Fruit fly (Drosophila melanogaster) whole organism, embryonic: ENCODE data around the gene cni.

Source experiments
- Atf6 ChIP-seq: fragments of 200-800 bp; sonication (Bioruptor generic); IDR thresholded peaks from 2 replicates; pipeline ENCODE4 v1.3.6; 2022; ENCODE audit warnings: missing biosample characterization, missing genetic modification characterization
- CG1024 ChIP-seq: fragments of 200-800 bp; sonication (Bioruptor generic); IDR thresholded peaks from 2 replicates; pipeline ENCODE4 v1.3.6; 2022; ENCODE audit warnings: missing biosample characterization, missing genetic modification characterization
- CG10267 ChIP-seq: fragments of 200-800 bp; sonication (Bioruptor generic); optimal IDR thresholded peaks from 2 replicates; lab custom pipeline; 2018; ENCODE audit warnings: missing biosample characterization, mild to moderate bottlenecking, missing genetic modification characterization, moderate library complexity
- CG12104 ChIP-seq: fragments of 200-800 bp; sonication (Bioruptor generic); optimal IDR thresholded peaks from 3 replicates; lab custom pipeline; 2016; ENCODE audit warnings: missing biosample characterization, missing genetic modification characterization
- CG14441 ChIP-seq: fragments of 200-800 bp; sonication (Bioruptor generic); IDR thresholded peaks from 2 replicates; pipeline ENCODE4 v1.3.6; 2022; ENCODE audit warnings: missing biosample characterization, missing genetic modification characterization
- CG16815 ChIP-seq: fragments of 200-800 bp; sonication (Bioruptor generic); optimal IDR thresholded peaks from 3 replicates; lab custom pipeline; 2017; ENCODE audit warnings: missing biosample characterization, mild to moderate bottlenecking, missing genetic modification characterization
- CG17359 ChIP-seq: fragments of 200-800 bp; sonication (Bioruptor generic); optimal IDR thresholded peaks from 3 replicates; lab custom pipeline; 2018; ENCODE audit warnings: missing biosample characterization, mild to moderate bottlenecking, missing genetic modification characterization, moderate library complexity
- CG17568 ChIP-seq: fragments of 200-800 bp; sonication (Bioruptor generic); optimal IDR thresholded peaks from 2 replicates; lab custom pipeline; 2018; ENCODE audit warnings: missing biosample characterization, mild to moderate bottlenecking, missing genetic modification characterization, moderate library complexity
- CG18476 ChIP-seq: fragments of 200-800 bp; sonication (Bioruptor generic); optimal IDR thresholded peaks from 2 replicates; lab custom pipeline; 2016; ENCODE audit warnings: missing biosample characterization, mild to moderate bottlenecking, missing genetic modification characterization
- CG2202 ChIP-seq: fragments of 200-800 bp; sonication (Bioruptor generic); optimal IDR thresholded peaks from 2 replicates; lab custom pipeline; 2018; ENCODE audit warnings: missing biosample characterization, mild to moderate bottlenecking, missing genetic modification characterization
- CG2678 ChIP-seq: fragments of 200-800 bp; sonication (Bioruptor generic); optimal IDR thresholded peaks from 3 replicates; lab custom pipeline; 2019; ENCODE audit warnings: missing biosample characterization, mild to moderate bottlenecking, missing genetic modification characterization, moderate library complexity
- CG2875 ChIP-seq: fragments of 200-800 bp; sonication (Bioruptor generic); optimal IDR thresholded peaks from 2 replicates; lab custom pipeline; 2017; ENCODE audit warnings: missing biosample characterization, mild to moderate bottlenecking, missing genetic modification characterization, missing genetic modification reagents
- CG3281 ChIP-seq: fragments of 200-800 bp; sonication (Bioruptor generic); optimal IDR thresholded peaks from 3 replicates; lab custom pipeline; 2017; ENCODE audit warnings: missing biosample characterization, mild to moderate bottlenecking, missing genetic modification characterization
- CG33557 ChIP-seq: fragments of 200-800 bp; sonication (Bioruptor generic); optimal IDR thresholded peaks from 2 replicates; lab custom pipeline; 2019; ENCODE audit warnings: missing biosample characterization, mild to moderate bottlenecking, missing genetic modification characterization, moderate library complexity
- CG3847 ChIP-seq: fragments of 200-800 bp; sonication (Bioruptor generic); IDR thresholded peaks from 2 replicates; pipeline ENCODE4 v1.3.6; 2022; ENCODE audit warnings: missing biosample characterization, missing genetic modification characterization
- CG4328 ChIP-seq: fragments of 200-800 bp; sonication (Bioruptor generic); optimal IDR thresholded peaks from 3 replicates; lab custom pipeline; 2017; ENCODE audit warnings: missing biosample characterization, missing genetic modification reagents, missing genetic modification characterization
- CG7745 ChIP-seq: fragments of 200-800 bp; sonication (Bioruptor generic); optimal IDR thresholded peaks from 2 replicates; lab custom pipeline; 2018; ENCODE audit warnings: missing biosample characterization, mild to moderate bottlenecking, missing genetic modification characterization, moderate library complexity
- CG8944 ChIP-seq: fragments of 200-800 bp; sonication (Bioruptor generic); optimal IDR thresholded peaks from 3 replicates; lab custom pipeline; 2016; ENCODE audit warnings: missing biosample characterization, missing genetic modification characterization
- CG9609 ChIP-seq: fragments of 200-800 bp; sonication (Bioruptor generic); optimal IDR thresholded peaks from 3 replicates; lab custom pipeline; 2016; ENCODE audit warnings: missing biosample characterization, missing genetic modification characterization
- CHES-1-like ChIP-seq: fragments of 200-800 bp; sonication (Bioruptor generic); optimal IDR thresholded peaks from 2 replicates; lab custom pipeline; 2016; ENCODE audit warnings: missing biosample characterization, missing genetic modification characterization
- D19B ChIP-seq: fragments of 200-800 bp; sonication (Bioruptor generic); optimal IDR thresholded peaks from 2 replicates; lab custom pipeline; 2017; ENCODE audit warnings: missing biosample characterization, mild to moderate bottlenecking, missing genetic modification characterization
- Dp ChIP-seq: fragments of 200-800 bp; sonication (Bioruptor generic); optimal IDR thresholded peaks from 2 replicates; lab custom pipeline; 2018; ENCODE audit warnings: missing biosample characterization, mild to moderate bottlenecking, missing genetic modification characterization, moderate library complexity
- Gsc ChIP-seq: fragments of 200-800 bp; sonication (Bioruptor generic); IDR thresholded peaks from 2 replicates; pipeline ENCODE4 v1.3.6; 2022; ENCODE audit warnings: missing biosample characterization, missing genetic modification characterization
- Gug ChIP-seq: fragments of 200-800 bp; sonication (Bioruptor generic); IDR thresholded peaks from 4 replicates; pipeline ENCODE4 v1.3.6; 2022; ENCODE audit warnings: missing biosample characterization, missing genetic modification characterization
- HmgZ ChIP-seq: fragments of 200-800 bp; sonication (Bioruptor generic); optimal IDR thresholded peaks from 2 replicates; lab custom pipeline; 2018; ENCODE audit warnings: missing biosample characterization, mild to moderate bottlenecking, missing genetic modification characterization
- Lhr ChIP-seq: fragments of 200-800 bp; sonication (Bioruptor generic); optimal IDR thresholded peaks from 3 replicates; lab custom pipeline; 2017; ENCODE audit warnings: mild to moderate bottlenecking, missing biosample characterization, missing genetic modification reagents, missing genetic modification characterization
- MESR4 ChIP-seq: fragments of 200-800 bp; sonication (Bioruptor generic); optimal IDR thresholded peaks from 2 replicates; lab custom pipeline; 2018; ENCODE audit warnings: missing biosample characterization, mild to moderate bottlenecking, missing genetic modification characterization, moderate library complexity
- Mrtf ChIP-seq: fragments of 200-800 bp; sonication (Bioruptor generic); IDR thresholded peaks from 3 replicates; pipeline ENCODE4 v1.3.6; 2022; ENCODE audit warnings: missing biosample characterization, missing genetic modification characterization
- NK7.1 ChIP-seq: fragments of 200-800 bp; sonication (Bioruptor generic); optimal IDR thresholded peaks from 3 replicates; lab custom pipeline; 2016; ENCODE audit warnings: missing biosample characterization, missing genetic modification characterization
- Ptx1 ChIP-seq: fragments of 200-800 bp; sonication (Bioruptor generic); IDR thresholded peaks from 2 replicates; pipeline ENCODE4 v1.3.6; 2022; ENCODE audit warnings: missing biosample characterization, missing genetic modification characterization
- Rx ChIP-seq: fragments of 200-800 bp; sonication (Bioruptor generic); IDR thresholded peaks from 2 replicates; pipeline ENCODE4 v1.3.6; 2022; ENCODE audit warnings: missing biosample characterization, missing genetic modification characterization
- ase ChIP-seq: fragments of 200-800 bp; sonication (Bioruptor generic); IDR thresholded peaks from 3 replicates; pipeline ENCODE4 v1.3.6; 2022; ENCODE audit warnings: missing biosample characterization, missing genetic modification characterization
- bsh ChIP-seq, 2 experiments: fragments of 200-800 bp; sonication (Bioruptor generic); optimal IDR thresholded peaks; 2 replicates each; lab custom pipeline; 2017 to 2018; ENCODE audit warnings: mild to moderate bottlenecking in 2 of 2, missing biosample characterization in 2 of 2, missing genetic modification characterization in 2 of 2, moderate library complexity in 1 of 2
- cas ChIP-seq: fragments of 200-800 bp; sonication (Bioruptor generic); IDR thresholded peaks from 2 replicates; pipeline ENCODE4 v1.3.6; 2022; ENCODE audit warnings: missing biosample characterization, missing genetic modification characterization
- chif ChIP-seq, 2 experiments: fragments of 200-800 bp; sonication (Bioruptor generic); optimal IDR thresholded peaks; 3 replicates each; lab custom pipeline; 2016; ENCODE audit warnings: missing biosample characterization in 2 of 2, missing genetic modification characterization in 2 of 2
- fd102C ChIP-seq: fragments of 200-800 bp; sonication (Bioruptor generic); optimal IDR thresholded peaks from 2 replicates; lab custom pipeline; 2018; ENCODE audit warnings: missing biosample characterization, mild to moderate bottlenecking, missing genetic modification characterization, moderate library complexity
- gcm ChIP-seq: fragments of 200-800 bp; sonication (Bioruptor generic); optimal IDR thresholded peaks from 2 replicates; lab custom pipeline; 2019; ENCODE audit warnings: missing biosample characterization, mild to moderate bottlenecking, missing genetic modification characterization, moderate library complexity
- hkb ChIP-seq, 2 experiments: fragments of 200-800 bp in 1 of 2; fragments of >200 bp in 1 of 2; sonication (Bioruptor generic) in 1 of 2; IDR thresholded peaks in 1 of 2; optimal IDR thresholded peaks in 1 of 2; 2 replicates each; pipeline versions ENCODE4 v1.3.6 to Lab custom; 2017 to 2022; ENCODE audit warnings: missing biosample characterization in 1 of 2, missing genetic modification characterization in 1 of 2
- hth ChIP-seq: fragments of >200 bp; optimal IDR thresholded peaks from 2 replicates; lab custom pipeline; 2017; ENCODE audit warnings: inconsistent platforms
- pan ChIP-seq, 4 experiments: fragments of >200 bp in 3 of 4; fragments of 200-800 bp in 1 of 4; sonication (Bioruptor generic) in 1 of 4; optimal IDR thresholded peaks in 3 of 4; IDR thresholded peaks in 1 of 4; 2 replicates each; pipeline versions ENCODE4 v1.3.6 to Lab custom; 2017 to 2022; ENCODE audit warnings: missing biosample characterization in 2 of 4, missing genetic modification characterization in 2 of 4, mixed read lengths in 1 of 4
- phol ChIP-seq: fragments of 200-800 bp; sonication (Bioruptor generic); optimal IDR thresholded peaks from 3 replicates; lab custom pipeline; 2018; ENCODE audit warnings: missing biosample characterization, mild to moderate bottlenecking, missing genetic modification characterization, moderate library complexity
- salm ChIP-seq: fragments of 200-800 bp; sonication (Bioruptor generic); optimal IDR thresholded peaks from 2 replicates; lab custom pipeline; 2018; ENCODE audit warnings: missing biosample characterization, mild to moderate bottlenecking, missing genetic modification characterization
- scrt ChIP-seq: fragments of 200-800 bp; sonication (Bioruptor generic); optimal IDR thresholded peaks from 2 replicates; lab custom pipeline; 2018; ENCODE audit warnings: missing biosample characterization, mild to moderate bottlenecking, missing genetic modification characterization, moderate library complexity
- sqz ChIP-seq: fragments of 200-800 bp; sonication (Bioruptor generic); optimal IDR thresholded peaks from 3 replicates; lab custom pipeline; 2018; ENCODE audit warnings: missing biosample characterization, mild to moderate bottlenecking, missing genetic modification characterization
- tgo ChIP-seq: fragments of 200-800 bp; sonication (Bioruptor generic); IDR thresholded peaks from 3 replicates; pipeline ENCODE4 v1.3.6; 2022; ENCODE audit warnings: missing biosample characterization, missing genetic modification characterization
- toy ChIP-seq: fragments of 200-800 bp; sonication (Bioruptor generic); IDR thresholded peaks from 2 replicates; pipeline ENCODE4 v1.3.6; 2022; ENCODE audit warnings: missing biosample characterization, missing genetic modification characterization
- vnd ChIP-seq: fragments of 200-800 bp; sonication (Bioruptor generic); IDR thresholded peaks from 3 replicates; pipeline ENCODE4 v1.3.6; 2022; ENCODE audit warnings: missing biosample characterization, missing genetic modification characterization; ENCODE audit not compliant: partially characterized antibody
- wdn ChIP-seq: fragments of 200-800 bp; sonication (Bioruptor generic); IDR thresholded peaks from 2 replicates; pipeline ENCODE4 v1.3.6; 2022; ENCODE audit warnings: missing biosample characterization, missing genetic modification characterization
- zfh2 ChIP-seq: fragments of 200-800 bp; sonication (Bioruptor generic); optimal IDR thresholded peaks from 2 replicates; lab custom pipeline; 2016; ENCODE audit warnings: missing biosample characterization, missing genetic modification characterization

Gene cni

DNA sequence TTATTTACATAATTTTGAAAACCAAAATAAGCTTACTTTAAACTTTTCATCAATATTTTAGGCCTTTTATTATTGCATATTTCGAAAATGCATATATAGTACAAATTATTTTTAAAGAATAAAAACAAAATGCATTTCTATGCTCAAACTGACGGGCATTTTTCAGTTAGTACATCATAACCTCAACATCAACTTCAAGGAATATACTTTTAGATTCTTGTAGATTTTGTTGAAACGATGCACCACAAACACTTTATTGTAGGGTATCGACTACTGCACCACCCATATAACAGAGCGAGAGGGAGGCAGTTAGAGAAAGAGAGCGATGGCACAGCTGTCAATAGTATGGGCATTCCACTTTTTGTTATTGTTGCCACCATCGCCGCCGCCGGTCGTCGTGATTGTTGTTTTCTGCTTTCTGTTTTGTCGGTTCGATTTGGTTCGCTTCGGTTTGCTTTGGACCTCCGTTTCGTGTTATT lies 30.7 kb downstream of the cni start (continued):
- TF ChIP-seq CG1024 (GFP tag; lab: Robert Waterston, UW) (peak; percentile 56; the same call in 1 of the 2 replicates), bsh (GFP tag; optimal IDR thresholded peaks at IDR 0.05; lab: Kevin White, UChicago) (peak; percentile 85 to 93), Ptx1 (GFP tag; lab: Robert Waterston, UW) (peak; percentile 89), CG17568 (peak; percentile 79), CHES-1-like (GFP tag; lab: Kevin White, UChicago) (peak; percentile 77), CG9609 (GFP tag; lab: Kevin White, UChicago) (peak; percentile 68), fd102C (GFP tag; lab: Kevin White, UChicago) (no peak), CG17359 (tag; lab: Kevin White, UChicago) (peak; percentile 95), Mrtf (GFP tag; lab: Robert Waterston, UW) (peak; percentile 67; the same call in 1 of the 3 replicates), salm (tag; lab: Kevin White, UChicago) (peak; percentile 92), tgo (GFP tag; lab: Robert Waterston, UW) (peak; percentile 82), pan (optimal IDR thresholded peaks at IDR 0.05; lab: Kevin White, UChicago) (no peak), pan (GFP tag; optimal IDR thresholded peaks at IDR 0.05 in 1 of 2, IDR thresholded peaks at IDR 0.05 in 1 of 2) (peak in 1 of 2 experiments; percentile 78), hkb (optimal IDR thresholded peaks at IDR 0.05; lab: Kevin White, UChicago) (no peak), hkb (GFP tag; IDR thresholded peaks at IDR 0.05; lab: Robert Waterston, UW) (peak; percentile 83), sqz (GFP tag; lab: Kevin White, UChicago) (peak; percentile 86), Gsc (GFP tag; lab: Robert Waterston, UW) (no peak), CG8944 (peak; percentile 78), NK7.1 (peak; percentile 62), D19B (GFP tag; lab: Kevin White, UChicago) (peak; percentile 72), hth (lab: Kevin White, UChicago) (no peak), wdn (GFP tag; lab: Robert Waterston, UW) (no peak), CG10267 (tag; lab: Kevin White, UChicago) (peak; percentile 89), CG3847 (peak; percentile 46; the same call in 1 of the 2 replicates), CG2202 (tag; lab: Kevin White, UChicago) (peak; percentile 82), CG33557 (GFP tag; lab: Kevin White, UChicago) (peak; percentile 76), CG18476 (GFP tag; lab: Kevin White, UChicago) (peak; percentile 79), HmgZ (peak; percentile 73), Lhr (GFP tag; lab: Kevin White, UChicago) (peak; percentile 81), ase (GFP tag; lab: Robert Waterston, UW) (peak; percentile 71; the same call in 2 of the 3 replicates), chif (GFP tag; optimal IDR thresholded peaks at IDR 0.05; lab: Kevin White, UChicago) (peak; percentile 86 to 94), CG3281 (peak; percentile 80), CG7745 (tag; lab: Kevin White, UChicago) (no peak), CG4328 (GFP tag; lab: Kevin White, UChicago) (peak; percentile 77), Rx (GFP tag; lab: Robert Waterston, UW) (peak; percentile 56), scrt (GFP tag; lab: Kevin White, UChicago) (peak; percentile 74), Dp (GFP tag; lab: Kevin White, UChicago) (no peak), toy (GFP tag; lab: Robert Waterston, UW) (no peak), zfh2 (peak; percentile 3), MESR4 (GFP tag; lab: Kevin White, UChicago) (peak; percentile 24), CG2875 (GFP tag; lab: Kevin White, UChicago) (peak; percentile 92), Atf6 (GFP tag; lab: Robert Waterston, UW) (peak; percentile 66), phol (peak; percentile 96), vnd (no peak), CG12104 (GFP tag; lab: Kevin White, UChicago) (peak; percentile 86), CG16815 (GFP tag; lab: Kevin White, UChicago) (peak; percentile 77), CG2678 (tag; lab: Kevin White, UChicago) (peak; percentile 95), CG14441 (GFP tag; lab: Robert Waterston, UW) (peak; percentile 72), gcm (GFP tag; lab: Kevin White, UChicago) (peak; percentile 95), Gug (GFP tag; lab: Robert Waterston, UW) (peak; percentile 61; the same call in 2 of the 4 replicates), cas (GFP tag; lab: Robert Waterston, UW) (no peak)
